Fruit fly (Drosophila melanogaster): ENCODE measurements around the gene CG31908.

DNA sequence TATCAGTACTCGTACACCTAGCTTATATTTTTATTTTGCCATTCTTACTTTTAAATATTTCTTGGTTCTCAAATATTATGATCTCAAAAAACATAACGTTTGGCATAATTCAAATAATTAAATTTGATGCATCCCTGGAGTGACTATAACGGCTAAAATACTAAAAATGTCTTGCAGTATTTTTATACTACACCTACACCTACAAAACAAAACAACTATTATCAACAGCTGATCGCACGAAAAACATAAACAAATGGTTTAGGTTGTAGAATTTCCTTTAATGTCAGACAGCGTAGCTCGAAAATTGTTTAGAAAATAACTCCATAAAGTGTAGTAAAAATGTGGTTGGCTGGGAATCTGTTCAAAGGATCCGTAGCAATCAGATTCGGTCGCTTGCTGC is 14.0 kb downstream of the CG31908 start, which contains the start of gene CG43322:
- TF ChIP-seq gl (tag; optimal IDR thresholded peaks at IDR 0.05) (no peak), Ets98B (GFP tag; IDR thresholded peaks at IDR 0.05) (no peak), CG8301 (tag; optimal IDR thresholded peaks at IDR 0.05) (no peak), EcR (GFP tag; optimal IDR thresholded peaks at IDR 0.05) (no peak), CG32121 (GFP tag; IDR thresholded peaks at IDR 0.05) (no peak), Snoo (tag; optimal IDR thresholded peaks at IDR 0.05) (no peak), rn (GFP tag; IDR thresholded peaks at IDR 0.05) (no peak), CG4496 (GFP tag; IDR thresholded peaks at IDR 0.05) (no peak), fd96Ca (GFP tag; IDR thresholded peaks at IDR 0.05) (no peak), Pif1B (GFP tag; optimal IDR thresholded peaks at IDR 0.05) (no peak), CG9948 (tag; optimal IDR thresholded peaks at IDR 0.05) (no peak), CG34367 (tag; optimal IDR thresholded peaks at IDR 0.05) (no peak), D1 (tag; optimal IDR thresholded peaks at IDR 0.05) (peak; percentile 10)

Measured in whole organism, pupa.